Worm (Caenorhabditis elegans) whole organism, mixed stage, embryonic: ENCODE measurements around the gene spp-27.

ENCODE experiments used
- lin-13 ChIP-seq: fragments of 150-350 bp; optimal IDR thresholded peaks from 2 replicates; lab custom pipeline; 2014; ENCODE audit warnings: missing biosample characterization, missing genetic modification characterization
- mls-2 ChIP-seq: sonication (generic microtip); optimal IDR thresholded peaks from 2 replicates; lab custom pipeline; 2016; ENCODE audit warnings: mild to moderate bottlenecking, missing genetic modification characterization, moderate library complexity, missing compliant biosample characterization
- snpc-4 ChIP-seq: fragments of 150-350 bp; optimal IDR thresholded peaks from 2 replicates; lab custom pipeline; 2014; ENCODE audit warnings: missing biosample characterization, missing genetic modification characterization
- unc-62 ChIP-seq: fragments of 150-350 bp; optimal IDR thresholded peaks from 2 replicates; lab custom pipeline; 2014; ENCODE audit warnings: missing biosample characterization, missing genetic modification reagents, missing genetic modification characterization
- ztf-11 ChIP-seq: fragments of 150-350 bp; optimal IDR thresholded peaks from 2 replicates; lab custom pipeline; 2014; ENCODE audit warnings: missing biosample characterization, missing genetic modification characterization

- no peak for TF ChIP-seq mls-2 (tag; lab: Kevin White, UChicago)
- TF ChIP-seq ztf-11, result no peak
- TF ChIP-seq snpc-4 (tag; lab: Kevin White, UChicago), result no peak
- TF ChIP-seq unc-62 (GFP tag; lab: Kevin White, UChicago), result no peak
- TF ChIP-seq lin-13 (tag; lab: Kevin White, UChicago), result no peak
These were observed 46.3 kb downstream of the spp-27 start for ce11 chrV:6510622-6511021.
